Worm (Caenorhabditis elegans): ENCODE results near the gene nhr-119.

DNA sequence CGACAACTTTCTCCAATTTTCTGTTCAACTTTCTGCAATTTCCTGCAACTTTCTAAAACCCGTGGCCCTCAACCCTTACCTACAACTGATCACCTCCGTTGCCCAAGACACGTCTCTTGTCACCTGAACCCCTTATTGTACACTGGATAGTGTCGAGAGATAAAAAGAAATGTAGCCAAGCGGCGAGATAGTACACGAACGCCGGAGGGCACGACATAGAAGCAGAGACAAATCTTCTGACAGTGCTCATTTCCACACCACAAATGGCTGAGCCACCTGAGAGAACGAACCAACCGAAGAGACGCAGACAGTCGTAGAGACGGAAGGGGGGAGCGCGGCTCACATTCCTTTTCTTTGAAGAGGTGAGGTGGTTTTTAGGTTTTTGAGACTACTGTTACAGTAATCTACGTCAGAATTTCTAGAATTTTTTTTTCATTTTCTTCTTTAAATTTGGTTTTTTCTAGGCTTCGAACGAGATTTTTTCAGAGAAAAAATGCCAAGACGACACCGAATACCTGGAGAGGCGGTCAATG lies 7.3 kb upstream of the nhr-119 start, which contains the start of gene K12H6.12:
- TF ChIP-seq mdl-1 (tag; optimal IDR thresholded peaks at IDR 0.05): no peak
- TF ChIP-seq mxl-2 (GFP tag; conservative IDR thresholded peaks at IDR 0.05): no peak
- no peak for TF ChIP-seq rbr-2 (tag; optimal IDR thresholded peaks at IDR 0.05)
- TF ChIP-seq zag-1 (tag; optimal IDR thresholded peaks at IDR 0.05): no peak
- no peak for TF ChIP-seq ZK546.5 (tag; optimal IDR thresholded peaks at IDR 0.05)
- no peak for TF ChIP-seq ctbp-1 (GFP tag; IDR thresholded peaks at IDR 0.05)

Data from whole organism, L4 larva.